Worm (Caenorhabditis elegans) whole organism, dauer: ENCODE data around the gene C09G9.5.

Experiments used
- unc-62 ChIP-seq: sonication (generic microtip); optimal IDR thresholded peaks from 2 replicates; lab custom pipeline; 2017; ENCODE audit warnings: missing biosample characterization, missing genetic modification reagents, missing genetic modification characterization

C09G9.5 gene

DNA sequence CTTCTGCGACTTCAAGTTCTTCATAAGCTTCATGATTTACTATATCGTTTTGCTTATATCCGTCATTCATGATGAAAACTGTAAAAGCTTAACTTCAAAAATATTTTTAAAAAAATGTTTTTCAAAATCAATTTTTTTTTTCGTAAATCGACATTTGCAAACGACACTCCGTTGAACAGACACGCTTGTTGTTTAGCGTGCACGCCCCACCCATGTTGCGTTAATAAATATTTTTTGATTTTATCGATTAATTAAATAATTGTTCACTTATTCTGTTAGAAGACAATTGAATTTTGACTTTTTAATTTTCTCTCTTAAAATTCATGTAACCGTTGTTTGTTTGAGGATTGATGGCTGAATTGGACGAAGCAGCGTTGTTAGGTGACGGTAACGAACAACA lies 39.7 kb downstream of the C09G9.5 start, which contains the start of the genes D1046.2 and cfim-2:
TSS of gene D1046.2 (minus strand) at position 78 of the 400 bp plus-strand sequence.
TSS of gene cfim-2 (plus strand) at position 335 of the 400 bp plus-strand sequence.
- TF ChIP-seq unc-62 (GFP tag; lab: Kevin White, UChicago), result no peak

DNA sequence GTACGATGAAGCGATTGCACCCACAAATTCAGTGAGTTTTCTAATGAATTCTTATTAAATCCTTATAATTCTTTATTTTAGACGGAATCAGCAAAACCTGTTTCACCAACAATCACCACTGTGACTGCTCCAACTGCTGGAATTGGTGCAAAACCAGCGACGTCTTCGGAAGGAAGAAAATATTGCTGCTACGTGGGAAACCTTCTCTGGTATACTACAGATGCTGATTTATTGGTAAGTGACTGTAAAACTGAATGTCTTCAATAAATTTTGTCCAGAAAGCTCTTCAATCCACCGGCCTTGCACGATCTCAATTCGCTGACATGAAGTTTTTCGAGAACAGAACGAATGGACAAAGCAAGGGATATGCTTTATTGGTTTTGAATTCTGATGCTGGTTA lies 40.2 kb downstream of the C09G9.5 start:
- TF ChIP-seq unc-62 (GFP tag; lab: Kevin White, UChicago), result no peak

DNA sequence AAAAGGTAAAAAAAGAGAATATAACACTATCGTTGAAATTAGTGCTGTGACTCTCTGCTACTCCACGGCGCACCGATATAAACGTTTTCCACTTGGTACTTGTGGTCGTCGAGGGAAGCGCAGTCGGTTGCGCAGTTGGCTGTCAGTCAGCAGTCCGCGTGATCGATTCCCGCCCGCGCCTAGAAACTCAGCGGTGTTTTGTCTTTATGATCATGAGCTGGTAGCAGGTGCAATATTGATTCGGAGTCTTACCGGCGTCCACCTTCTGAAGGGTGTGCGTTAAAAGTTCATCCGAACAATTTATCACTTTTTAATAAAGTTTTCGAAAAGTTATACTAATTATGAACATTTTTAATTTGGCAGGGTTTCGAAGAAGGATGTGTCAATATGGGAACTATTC lies 40.8 kb downstream of the C09G9.5 start:
- no peak for TF ChIP-seq unc-62 (GFP tag; lab: Kevin White, UChicago)

DNA sequence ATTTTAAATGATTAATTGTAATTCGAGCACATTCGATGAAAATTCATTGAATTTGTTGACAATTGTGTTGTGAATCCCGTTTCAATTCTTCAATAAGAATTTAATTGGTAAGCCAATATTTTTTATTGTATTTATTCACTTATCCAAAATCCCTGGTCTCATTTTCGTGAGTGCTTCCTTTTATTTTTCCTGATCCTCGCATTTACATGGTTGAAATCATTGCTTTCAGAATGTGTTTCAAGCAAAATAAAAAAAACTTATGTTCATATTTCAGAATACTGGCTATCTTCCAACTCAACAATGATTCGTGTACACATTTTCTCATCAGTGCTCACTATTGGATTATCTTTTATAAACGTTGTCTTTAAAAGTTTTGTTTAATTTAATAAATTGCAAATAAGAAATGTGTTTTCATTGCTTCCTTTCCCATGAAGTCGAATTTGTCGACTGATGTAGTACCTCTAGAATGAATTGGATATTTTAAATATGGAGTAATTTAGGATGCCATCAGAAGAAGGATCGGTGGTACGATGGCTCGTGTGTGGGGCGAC lies 43.7 kb downstream of the C09G9.5 start, which contains the start of the genes D1046.18 and slc-25A26:
TSS of gene D1046.18 (plus strand) at position 301 of the 551 bp plus-strand sequence.
TSS of gene slc-25A26 (plus strand) at position 501 of the 551 bp plus-strand sequence.
- TF ChIP-seq unc-62 (GFP tag; lab: Kevin White, UChicago), result no peak

DNA sequence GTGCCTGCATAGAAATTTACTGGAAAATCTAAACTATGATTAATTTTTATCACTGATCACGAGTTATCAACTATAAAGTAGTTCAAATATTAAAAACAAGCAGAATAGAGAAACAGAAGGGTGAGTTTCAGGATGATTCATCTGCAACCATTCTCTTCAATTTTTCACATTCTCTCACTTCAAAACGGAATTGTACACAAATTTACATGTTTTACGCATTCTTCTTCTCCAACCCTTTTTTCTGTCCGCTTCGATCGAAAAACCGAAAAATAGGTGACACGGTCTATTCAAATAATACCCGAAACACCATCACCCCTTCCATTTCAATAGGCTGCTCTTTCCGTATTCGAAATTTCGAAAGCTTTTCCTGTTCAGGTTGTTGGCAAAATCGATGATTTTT lies 47.2 kb downstream of the C09G9.5 start, which contains the start of gene D1046.4:
TSS of gene D1046.4 (plus strand) at position 301 of the 400 bp plus-strand sequence.
- no peak for TF ChIP-seq unc-62 (GFP tag; lab: Kevin White, UChicago)
